Worm (Caenorhabditis elegans) whole organism, L1 larva: ENCODE results near the gene snb-2.

Experiments
- C04F5.9 ChIP-seq: sonication (generic microtip); optimal IDR thresholded peaks from 2 replicates; lab custom pipeline; 2016; ENCODE audit warnings: missing genetic modification characterization, missing compliant biosample characterization
- C34B4.2 ChIP-seq: sonication (generic microtip); optimal IDR thresholded peaks from 2 replicates; lab custom pipeline; 2017; ENCODE audit warnings: mild to moderate bottlenecking, missing genetic modification characterization, missing compliant biosample characterization
- F16B12.6 ChIP-seq: fragments of 150-350 bp; optimal IDR thresholded peaks from 2 replicates; lab custom pipeline; 2014; ENCODE audit warnings: missing biosample characterization, missing genetic modification characterization
- alr-1 ChIP-seq: fragments of 200-800 bp; sonication (Bioruptor generic); optimal IDR thresholded peaks from 2 replicates; lab custom pipeline; 2018; ENCODE audit warnings: borderline replicate concordance, mild to moderate bottlenecking, missing genetic modification characterization, missing compliant biosample characterization
- aly-2 ChIP-seq: fragments of 150-350 bp; optimal IDR thresholded peaks from 2 replicates; lab custom pipeline; 2014; ENCODE audit warnings: missing biosample characterization, missing genetic modification characterization
- blmp-1 ChIP-seq: fragments of 150-350 bp; optimal IDR thresholded peaks from 2 replicates; lab custom pipeline; 2014; ENCODE audit warnings: missing biosample characterization, missing genetic modification characterization
- ceh-82 ChIP-seq, 3 experiments: fragments of 150-350 bp in 1 of 3; sonication (generic microtip) in 2 of 3; optimal IDR thresholded peaks; 2 replicates each; lab custom pipeline; 2014 to 2017; ENCODE audit warnings: missing biosample characterization in 3 of 3, missing genetic modification characterization in 3 of 3
- ceh-88 ChIP-seq: fragments of 200-800 bp; sonication (Bioruptor generic); IDR thresholded peaks from 2 replicates; pipeline ENCODE4 v1.3.6; 2022; ENCODE audit warnings: missing genetic modification characterization, missing compliant biosample characterization
- dpl-1 ChIP-seq, 3 experiments: fragments of 150-350 bp in 2 of 3; sonication (generic microtip) in 1 of 3; optimal IDR thresholded peaks; 2 replicates each; lab custom pipeline; 2014 to 2017; ENCODE audit warnings: missing biosample characterization in 3 of 3, missing genetic modification characterization in 3 of 3, missing genetic modification reagents in 3 of 3
- dsc-1 ChIP-seq: sonication (generic microtip); optimal IDR thresholded peaks from 2 replicates; lab custom pipeline; 2016; ENCODE audit warnings: mild to moderate bottlenecking, missing genetic modification characterization, missing compliant biosample characterization
- egl-13 ChIP-seq: sonication (generic microtip); optimal IDR thresholded peaks from 2 replicates; lab custom pipeline; 2016; ENCODE audit warnings: missing genotype, missing genetic modification reagents, missing genetic modification characterization, missing compliant biosample characterization
- egl-27 ChIP-seq, 2 experiments: fragments of 150-350 bp in 1 of 2; sonication (generic microtip); optimal IDR thresholded peaks; 3 replicates each; lab custom pipeline; 2017 to 2018; ENCODE audit warnings: missing biosample characterization in 2 of 2, missing genetic modification characterization in 2 of 2, missing genetic modification reagents in 2 of 2
- elt-2 ChIP-seq: sonication (generic microtip); optimal IDR thresholded peaks from 2 replicates; lab custom pipeline; 2016; ENCODE audit warnings: missing genetic modification characterization, mild to moderate bottlenecking, inconsistent platforms, missing compliant biosample characterization, missing genetic modification reagents
- elt-3 ChIP-seq, 6 experiments: fragments of 150-350 bp in 1 of 6; sonication (generic microtip); optimal IDR thresholded peaks; 2 replicates each; lab custom pipeline; 2017 to 2018; ENCODE audit warnings: missing biosample characterization in 6 of 6, missing genetic modification characterization in 6 of 6, inconsistent platforms in 1 of 6
- fkh-4 ChIP-seq: sonication (generic microtip); optimal IDR thresholded peaks from 2 replicates; lab custom pipeline; 2016; ENCODE audit warnings: missing compliant biosample characterization, missing genetic modification characterization, borderline replicate concordance
- fos-1 ChIP-seq: fragments of 150-350 bp; optimal IDR thresholded peaks from 2 replicates; lab custom pipeline; 2014; ENCODE audit warnings: missing biosample characterization, missing genetic modification characterization
- grh-1 ChIP-seq: fragments of 200-800 bp; sonication (Bioruptor generic); IDR thresholded peaks from 2 replicates; pipeline ENCODE4 v1.3.6; 2022; ENCODE audit warnings: missing genetic modification reagents, missing genetic modification characterization, missing compliant biosample characterization
- hlh-4 ChIP-seq: sonication (generic microtip); optimal IDR thresholded peaks from 2 replicates; lab custom pipeline; 2016; ENCODE audit warnings: mild to moderate bottlenecking, missing genetic modification characterization, missing compliant biosample characterization
- hpl-2 ChIP-seq: fragments of 150-350 bp; optimal IDR thresholded peaks from 2 replicates; lab custom pipeline; 2014; ENCODE audit warnings: missing biosample characterization, missing genetic modification reagents, missing genetic modification characterization
- isw-1 ChIP-seq: fragments of 200-800 bp; sonication (Bioruptor generic); IDR thresholded peaks from 2 replicates; pipeline ENCODE4 v1.3.6; 2022; ENCODE audit warnings: missing genetic modification characterization, missing compliant biosample characterization
- lin-13 ChIP-seq: fragments of 150-350 bp; optimal IDR thresholded peaks from 2 replicates; lab custom pipeline; 2014; ENCODE audit warnings: missing biosample characterization, missing genetic modification reagents, missing genetic modification characterization
- lin-14 ChIP-seq: fragments of 200-800 bp; sonication (Bioruptor generic); optimal IDR thresholded peaks from 2 replicates; lab custom pipeline; 2018; ENCODE audit warnings: mild to moderate bottlenecking, missing genetic modification characterization, moderate library complexity, missing compliant biosample characterization
- lin-15B ChIP-seq: fragments of 150-350 bp; sonication (generic microtip); optimal IDR thresholded peaks from 3 replicates; lab custom pipeline; 2014; ENCODE audit warnings: missing biosample characterization, missing genetic modification characterization
- lin-35 ChIP-seq, 2 experiments: fragments of 150-350 bp; optimal IDR thresholded peaks; 2 replicates each; lab custom pipeline; 2014; ENCODE audit warnings: missing biosample characterization in 2 of 2, missing genetic modification characterization in 2 of 2, missing genetic modification reagents in 2 of 2
- lin-39 ChIP-seq: fragments of 150-350 bp; optimal IDR thresholded peaks from 2 replicates; lab custom pipeline; 2014; ENCODE audit warnings: missing biosample characterization, missing genetic modification reagents, missing genetic modification characterization
- lir-3 ChIP-seq: sonication (generic microtip); optimal IDR thresholded peaks from 2 replicates; lab custom pipeline; 2016; ENCODE audit warnings: mild to moderate bottlenecking, missing genetic modification characterization, moderate library complexity, missing compliant biosample characterization; ENCODE audit not compliant: poor library complexity
- lsy-2 ChIP-seq, 2 experiments: fragments of 150-350 bp; optimal IDR thresholded peaks; 2 replicates each; lab custom pipeline; 2014; ENCODE audit warnings: missing biosample characterization in 2 of 2, missing genetic modification characterization in 2 of 2
- mdl-1 ChIP-seq, 2 experiments: fragments of 150-350 bp; optimal IDR thresholded peaks; 2 replicates each; lab custom pipeline; 2014 to 2017; ENCODE audit warnings: missing biosample characterization in 2 of 2, missing genetic modification characterization in 2 of 2, inconsistent platforms in 1 of 2
- mef-2 ChIP-seq: fragments of 150-350 bp; optimal IDR thresholded peaks from 2 replicates; lab custom pipeline; 2014; ENCODE audit warnings: missing biosample characterization, missing genetic modification characterization
- mep-1 ChIP-seq: fragments of 150-350 bp; optimal IDR thresholded peaks from 2 replicates; lab custom pipeline; 2014; ENCODE audit warnings: missing biosample characterization, missing genetic modification characterization
- nhr-19 ChIP-seq: fragments of 200-800 bp; sonication (Bioruptor generic); conservative IDR thresholded peaks from 2 replicates; pipeline ENCODE4 v1.3.6; 2022; ENCODE audit warnings: missing genetic modification characterization, missing compliant biosample characterization
- nhr-20 ChIP-seq: sonication (generic microtip); optimal IDR thresholded peaks from 2 replicates; lab custom pipeline; 2016; ENCODE audit warnings: mild to moderate bottlenecking, missing genetic modification characterization, missing compliant biosample characterization
- nhr-237 ChIP-seq: fragments of 150-350 bp; optimal IDR thresholded peaks from 2 replicates; lab custom pipeline; 2014; ENCODE audit warnings: missing biosample characterization, missing genetic modification characterization
- nhr-47 ChIP-seq: sonication (generic microtip); optimal IDR thresholded peaks from 2 replicates; lab custom pipeline; 2016; ENCODE audit warnings: mild to moderate bottlenecking, missing genetic modification characterization, moderate library complexity, missing compliant biosample characterization
- nhr-76 ChIP-seq: sonication (generic microtip); optimal IDR thresholded peaks from 2 replicates; lab custom pipeline; 2017; ENCODE audit warnings: missing biosample characterization, missing genetic modification characterization
- nhr-84 ChIP-seq: sonication (generic microtip); optimal IDR thresholded peaks from 2 replicates; lab custom pipeline; 2017; ENCODE audit warnings: missing biosample characterization, missing genetic modification characterization
- nhr-90 ChIP-seq: sonication (generic microtip); optimal IDR thresholded peaks from 2 replicates; lab custom pipeline; 2016; ENCODE audit warnings: mild to moderate bottlenecking, missing genetic modification characterization, missing compliant biosample characterization; ENCODE audit not compliant: poor library complexity
- pax-3 ChIP-seq: fragments of 200-800 bp; sonication (Bioruptor generic); optimal IDR thresholded peaks from 2 replicates; lab custom pipeline; 2018; ENCODE audit warnings: mild to moderate bottlenecking, missing genetic modification characterization, moderate library complexity, missing compliant biosample characterization
- skn-1 ChIP-seq: fragments of 150-350 bp; optimal IDR thresholded peaks from 2 replicates; lab custom pipeline; 2014; ENCODE audit warnings: missing biosample characterization, missing genetic modification characterization
- snpc-4 ChIP-seq: fragments of 150-350 bp; optimal IDR thresholded peaks from 2 replicates; lab custom pipeline; 2014; ENCODE audit warnings: missing biosample characterization, missing genetic modification characterization
- snu-23 ChIP-seq: sonication (generic microtip); optimal IDR thresholded peaks from 2 replicates; lab custom pipeline; 2016; ENCODE audit warnings: missing genetic modification characterization, missing compliant biosample characterization
- sox-4 ChIP-seq: sonication (generic microtip); optimal IDR thresholded peaks from 2 replicates; lab custom pipeline; 2016; ENCODE audit warnings: missing genetic modification characterization, missing compliant biosample characterization
- sptf-1 ChIP-seq: fragments of 150-350 bp; optimal IDR thresholded peaks from 2 replicates; lab custom pipeline; 2014; ENCODE audit warnings: missing biosample characterization, missing genetic modification characterization
- sup-37 ChIP-seq: fragments of 200-800 bp; sonication (Bioruptor generic); optimal IDR thresholded peaks from 2 replicates; lab custom pipeline; 2018; ENCODE audit warnings: mild to moderate bottlenecking, missing genetic modification characterization, missing compliant biosample characterization
- swsn-7 ChIP-seq: sonication (generic microtip); optimal IDR thresholded peaks from 2 replicates; lab custom pipeline; 2016; ENCODE audit warnings: missing genetic modification characterization, missing compliant biosample characterization
- unc-30 ChIP-seq: sonication (generic microtip); optimal IDR thresholded peaks from 2 replicates; lab custom pipeline; 2017; ENCODE audit warnings: missing biosample characterization, missing genetic modification characterization
- unc-86 ChIP-seq: sonication (generic microtip); optimal IDR thresholded peaks from 2 replicates; lab custom pipeline; 2016; ENCODE audit warnings: missing genetic modification characterization, missing compliant biosample characterization
- unc-98 ChIP-seq: fragments of 200-800 bp; sonication (Bioruptor generic); IDR thresholded peaks from 2 replicates; pipeline ENCODE4 v1.3.6; 2022; ENCODE audit warnings: missing genetic modification characterization, missing compliant biosample characterization
- vab-15 ChIP-seq: sonication (generic microtip); optimal IDR thresholded peaks from 2 replicates; lab custom pipeline; 2017; ENCODE audit warnings: missing genotype, mild to moderate bottlenecking, missing genetic modification characterization, missing compliant biosample characterization
- ztf-11 ChIP-seq, 2 experiments: sonication (generic microtip); optimal IDR thresholded peaks; 2 replicates each; lab custom pipeline; 2016 to 2017; ENCODE audit warnings: missing genetic modification characterization in 2 of 2, missing biosample characterization in 1 of 2, missing compliant biosample characterization in 1 of 2

snb-2 gene

DNA sequence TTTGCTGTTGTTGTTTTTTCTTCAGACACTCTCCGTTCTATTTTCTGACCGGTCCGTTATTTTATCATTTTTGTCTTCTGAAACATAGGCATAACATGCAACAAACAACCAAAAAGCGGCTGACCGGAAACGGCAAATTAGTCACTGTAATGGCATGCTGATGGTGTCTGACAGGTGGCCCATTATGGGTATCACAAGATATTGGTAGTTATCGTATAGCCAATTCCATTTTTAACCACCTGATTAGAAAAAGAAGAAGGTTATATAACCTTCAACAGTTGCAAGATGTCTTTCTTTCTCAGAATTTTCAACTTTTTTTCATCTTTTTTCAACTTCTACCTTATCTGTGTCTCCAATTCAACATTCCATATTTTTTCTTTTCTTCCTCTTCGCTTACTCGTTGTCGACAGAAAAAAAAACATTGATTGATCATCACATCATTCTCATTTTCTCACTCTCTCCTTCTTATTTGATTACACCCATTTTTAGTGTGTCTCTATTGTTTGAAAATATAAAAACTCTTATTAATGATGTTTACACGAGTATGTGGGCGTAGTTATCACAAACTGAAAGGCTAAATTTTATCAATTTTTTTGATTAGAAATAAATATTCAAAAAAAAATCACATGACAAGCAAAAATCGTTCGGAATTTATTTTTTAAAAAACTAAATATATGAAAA lies 44.8 kb downstream of the snb-2 start (continued):
- no peak for TF ChIP-seq nhr-84 (tag; lab: Kevin White, UChicago)
- no peak for TF ChIP-seq sup-37
- no peak for TF ChIP-seq snpc-4
- no peak for TF ChIP-seq C34B4.2 (tag; lab: Kevin White, UChicago)
- peak; percentile 62 for TF ChIP-seq elt-2 (tag; lab: Kevin White, UChicago)
- peak; percentile 52 for TF ChIP-seq nhr-20
- peak; percentile 60 for TF ChIP-seq snu-23 (GFP tag; lab: Kevin White, UChicago)
- no peak for TF ChIP-seq lin-39
- peak; percentile 24 to 53 for TF ChIP-seq lsy-2 (tag; optimal IDR thresholded peaks at IDR 0.05; lab: Kevin White, UChicago)
- TF ChIP-seq unc-30 (tag; lab: Kevin White, UChicago) = no peak
- peak; percentile 43 for TF ChIP-seq mep-1 (tag; lab: Kevin White, UChicago)
- TF ChIP-seq blmp-1 (tag; lab: Kevin White, UChicago) = peak; percentile 24
- peak; percentile 57 for TF ChIP-seq nhr-90
- no peak for TF ChIP-seq sox-4 (tag; lab: Kevin White, UChicago)
- no peak for TF ChIP-seq C04F5.9
- TF ChIP-seq mdl-1 (tag; optimal IDR thresholded peaks at IDR 0.05; lab: Kevin White, UChicago) = peak in 1 of 2 experiments; percentile 36

DNA sequence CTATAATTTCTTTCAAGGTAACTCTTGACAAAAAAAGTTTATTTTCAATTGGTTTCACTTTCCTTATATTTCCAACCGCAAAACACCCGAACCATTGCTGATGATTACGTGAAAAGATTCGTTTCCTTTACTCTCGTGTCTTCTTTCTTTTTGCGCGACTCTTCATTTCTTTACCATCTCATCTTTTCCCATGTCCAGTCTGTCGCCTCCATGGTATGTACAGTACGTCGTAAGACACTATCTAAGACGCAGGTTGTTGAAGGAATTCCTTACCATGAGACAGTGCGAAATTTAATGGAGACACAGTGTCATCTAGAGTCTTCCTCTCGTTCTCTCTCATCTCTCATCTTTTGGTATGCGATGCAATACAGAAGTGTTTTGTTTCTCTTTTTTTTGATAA lies 45.5 kb downstream of the snb-2 start:
- peak; percentile 5 to 28 (median 19) for TF ChIP-seq ceh-82 (tag; optimal IDR thresholded peaks at IDR 0.05; lab: Kevin White, UChicago)
- no peak for TF ChIP-seq vab-15
- no peak for TF ChIP-seq C34B4.2 (tag; lab: Kevin White, UChicago)
- peak; percentile 50 for TF ChIP-seq lin-13
- peak; percentile 97 for TF ChIP-seq blmp-1 (tag; lab: Kevin White, UChicago)
- no peak for TF ChIP-seq unc-98 (GFP tag; lab: Robert Waterston, UW)
- TF ChIP-seq lin-14 = peak; percentile 84
- no peak for TF ChIP-seq dsc-1 (tag; lab: Kevin White, UChicago)
- TF ChIP-seq ceh-88 (GFP tag; lab: Robert Waterston, UW) = no peak
- no peak for TF ChIP-seq nhr-237 (tag; lab: Kevin White, UChicago)
- peak; percentile 56 to 85 for TF ChIP-seq lsy-2 (tag; optimal IDR thresholded peaks at IDR 0.05; lab: Kevin White, UChicago)
- TF ChIP-seq hpl-2 (GFP tag; lab: Kevin White, UChicago) = no peak
- TF ChIP-seq F16B12.6 (tag; lab: Kevin White, UChicago) = no peak
- TF ChIP-seq mef-2 (tag; lab: Kevin White, UChicago) = no peak
- peak; percentile 47 to 54 for TF ChIP-seq egl-27 (tag; optimal IDR thresholded peaks at IDR 0.05; lab: Kevin White, UChicago)
- no peak for TF ChIP-seq unc-30 (tag; lab: Kevin White, UChicago)
- TF ChIP-seq grh-1 (GFP tag; lab: Robert Waterston, UW) = peak; percentile 61; the same call in 1 of the 2 replicates
- no peak for TF ChIP-seq unc-86 (tag; lab: Kevin White, UChicago)
- peak in 3 of 6 experiments; percentile 83 to 92 (median 89) for TF ChIP-seq elt-3 (tag; optimal IDR thresholded peaks at IDR 0.05; lab: Kevin White, UChicago)
- no peak for TF ChIP-seq sptf-1
- no peak for TF ChIP-seq aly-2 (tag; lab: Kevin White, UChicago)
- peak; percentile 37 for TF ChIP-seq swsn-7
- TF ChIP-seq nhr-76 (tag; lab: Kevin White, UChicago) = no peak
- TF ChIP-seq pax-3 (tag; lab: Kevin White, UChicago) = no peak
- TF ChIP-seq nhr-47 (tag; lab: Kevin White, UChicago) = peak; percentile 35
- TF ChIP-seq hlh-4 = no peak
- no peak for TF ChIP-seq alr-1 (tag; lab: Kevin White, UChicago)
- no peak for TF ChIP-seq isw-1 (GFP tag; lab: Robert Waterston, UW)
- TF ChIP-seq lin-15B (tag; lab: Kevin White, UChicago) = no peak
- peak; percentile 43 for TF ChIP-seq lir-3 (tag; lab: Kevin White, UChicago)
- no peak for TF ChIP-seq egl-13
- TF ChIP-seq fkh-4 (tag; lab: Kevin White, UChicago) = no peak
- no peak for TF ChIP-seq ztf-11 (tag; optimal IDR thresholded peaks at IDR 0.05; lab: Kevin White, UChicago)
- TF ChIP-seq lin-35 (GFP tag; optimal IDR thresholded peaks at IDR 0.05; lab: Kevin White, UChicago) = peak; percentile 16 to 85
- TF ChIP-seq snpc-4 = no peak
- peak; percentile 10 to 57 (median 16) for TF ChIP-seq dpl-1 (GFP tag; optimal IDR thresholded peaks at IDR 0.05; lab: Kevin White, UChicago)
- peak; percentile 60 for TF ChIP-seq skn-1
- TF ChIP-seq nhr-19 = peak; percentile 63
- peak; percentile 62 for TF ChIP-seq fos-1 (tag; lab: Kevin White, UChicago)
